Worm (Caenorhabditis elegans) whole organism, late embryonic: Measurements from ENCODE around the gene F10E9.12.

Source experiments
- C08G9.2 ChIP-seq: sonication (generic microtip); optimal IDR thresholded peaks from 2 replicates; lab custom pipeline; 2016; ENCODE audit warnings: mild to moderate bottlenecking, missing genetic modification characterization, moderate library complexity, missing compliant biosample characterization
- C38D4.7 ChIP-seq: fragments of 200-800 bp; sonication (Bioruptor generic); optimal IDR thresholded peaks from 2 replicates; lab custom pipeline; 2018; ENCODE audit warnings: mild to moderate bottlenecking, missing genetic modification characterization, moderate library complexity, missing compliant biosample characterization
- F13H6.1 ChIP-seq: sonication (generic microtip); optimal IDR thresholded peaks from 2 replicates; lab custom pipeline; 2016; ENCODE audit warnings: missing genetic modification characterization, missing compliant biosample characterization
- K09A11.1 ChIP-seq: sonication (generic microtip); optimal IDR thresholded peaks from 2 replicates; lab custom pipeline; 2017; ENCODE audit warnings: antibody characterized with exemption, mild to moderate bottlenecking, missing genetic modification characterization, missing compliant biosample characterization; ENCODE audit not compliant: insufficient read depth
- T23F11.4 ChIP-seq: fragments of 200-800 bp; sonication (Bioruptor generic); optimal IDR thresholded peaks from 2 replicates; lab custom pipeline; 2018; ENCODE audit warnings: mild to moderate bottlenecking, missing genetic modification characterization, missing compliant biosample characterization
- Y22D7AL.16 ChIP-seq: sonication (generic microtip); optimal IDR thresholded peaks from 2 replicates; lab custom pipeline; 2016; ENCODE audit warnings: missing genetic modification characterization, missing compliant biosample characterization
- ceh-14 ChIP-seq: sonication (generic microtip); optimal IDR thresholded peaks from 2 replicates; lab custom pipeline; 2016; ENCODE audit warnings: missing genotype, missing genetic modification characterization, missing compliant biosample characterization
- ceh-24 ChIP-seq: sonication (generic microtip); optimal IDR thresholded peaks from 2 replicates; lab custom pipeline; 2016; ENCODE audit warnings: mild to moderate bottlenecking, missing genetic modification characterization, missing compliant biosample characterization
- ceh-31 ChIP-seq: sonication (generic microtip); optimal IDR thresholded peaks from 2 replicates; lab custom pipeline; 2016; ENCODE audit warnings: missing genetic modification characterization, missing compliant biosample characterization
- ceh-34 ChIP-seq: sonication (generic microtip); optimal IDR thresholded peaks from 2 replicates; lab custom pipeline; 2016; ENCODE audit warnings: mild to moderate bottlenecking, missing genetic modification characterization, missing compliant biosample characterization
- ceh-45 ChIP-seq: fragments of 200-800 bp; sonication (Bioruptor generic); IDR thresholded peaks from 2 replicates; pipeline ENCODE4 v1.3.6; 2022; ENCODE audit warnings: missing genetic modification reagents, missing genetic modification characterization, missing compliant biosample characterization
- ceh-48 ChIP-seq: sonication (generic microtip); optimal IDR thresholded peaks from 2 replicates; lab custom pipeline; 2016; ENCODE audit warnings: missing genetic modification characterization, inconsistent platforms, missing compliant biosample characterization
- che-1 ChIP-seq: sonication (generic microtip); optimal IDR thresholded peaks from 2 replicates; lab custom pipeline; 2016; ENCODE audit warnings: mild to moderate bottlenecking, missing genetic modification characterization, missing compliant biosample characterization
- dmd-4 ChIP-seq: sonication (generic microtip); optimal IDR thresholded peaks from 2 replicates; lab custom pipeline; 2016; ENCODE audit warnings: borderline replicate concordance, missing genetic modification characterization, missing compliant biosample characterization
- elt-2 ChIP-seq: sonication (generic microtip); optimal IDR thresholded peaks from 2 replicates; lab custom pipeline; 2016; ENCODE audit warnings: missing genetic modification reagents, missing genetic modification characterization, missing compliant biosample characterization
- eyg-1 ChIP-seq: sonication (generic microtip); optimal IDR thresholded peaks from 2 replicates; lab custom pipeline; 2016; ENCODE audit warnings: missing genotype, missing genetic modification characterization, missing compliant biosample characterization
- fax-1 ChIP-seq: sonication (generic microtip); optimal IDR thresholded peaks from 2 replicates; lab custom pipeline; 2016; ENCODE audit warnings: missing genotype, missing genetic modification characterization, missing compliant biosample characterization
- fkh-10 ChIP-seq: fragments of 150-350 bp; optimal IDR thresholded peaks from 2 replicates; lab custom pipeline; 2014; ENCODE audit warnings: missing biosample characterization, missing genetic modification reagents, missing genetic modification characterization
- hlh-13 ChIP-seq: fragments of 200-800 bp; sonication (Bioruptor generic); optimal IDR thresholded peaks from 2 replicates; lab custom pipeline; 2018; ENCODE audit warnings: mild to moderate bottlenecking, missing genetic modification characterization, missing compliant biosample characterization
- hlh-30 ChIP-seq: sonication (generic microtip); optimal IDR thresholded peaks from 2 replicates; lab custom pipeline; 2017; ENCODE audit warnings: antibody characterized with exemption, missing genetic modification characterization, missing compliant biosample characterization; ENCODE audit not compliant: insufficient read depth
- hlh-6 ChIP-seq: sonication (generic microtip); optimal IDR thresholded peaks from 2 replicates; lab custom pipeline; 2016; ENCODE audit warnings: missing genotype, missing genetic modification characterization, missing compliant biosample characterization
- hlh-8 ChIP-seq: sonication (generic microtip); optimal IDR thresholded peaks from 2 replicates; lab custom pipeline; 2016; ENCODE audit warnings: missing genotype, missing genetic modification characterization, missing compliant biosample characterization
- lin-11 ChIP-seq: fragments of 200-800 bp; sonication (Bioruptor generic); optimal IDR thresholded peaks from 2 replicates; lab custom pipeline; 2018; ENCODE audit warnings: mild to moderate bottlenecking, missing genetic modification characterization, missing compliant biosample characterization
- madf-2 ChIP-seq: sonication (generic microtip); optimal IDR thresholded peaks from 2 replicates; lab custom pipeline; 2017; ENCODE audit warnings: missing genetic modification characterization, missing compliant biosample characterization
- nfya-1 ChIP-seq: sonication (generic microtip); optimal IDR thresholded peaks from 2 replicates; lab custom pipeline; 2017; ENCODE audit warnings: missing genetic modification characterization, mild to moderate bottlenecking, missing compliant biosample characterization, antibody characterized with exemption, moderate library complexity
- nhr-11 ChIP-seq: fragments of 150-350 bp; optimal IDR thresholded peaks from 2 replicates; lab custom pipeline; 2014; ENCODE audit warnings: missing biosample characterization, missing genetic modification characterization
- npax-4 ChIP-seq: sonication (generic microtip); optimal IDR thresholded peaks from 2 replicates; lab custom pipeline; 2016; ENCODE audit warnings: missing genetic modification characterization, missing compliant biosample characterization
- odd-2 ChIP-seq: sonication (generic microtip); optimal IDR thresholded peaks from 2 replicates; lab custom pipeline; 2017; ENCODE audit warnings: antibody characterized with exemption, mild to moderate bottlenecking, missing genetic modification characterization, missing compliant biosample characterization
- pag-3 ChIP-seq: sonication (generic microtip); optimal IDR thresholded peaks from 2 replicates; lab custom pipeline; 2016; ENCODE audit warnings: missing compliant biosample characterization, missing genetic modification characterization, borderline replicate concordance
- pha-2 ChIP-seq: sonication (generic microtip); optimal IDR thresholded peaks from 2 replicates; lab custom pipeline; 2017; ENCODE audit warnings: mild to moderate bottlenecking, missing genetic modification characterization, missing compliant biosample characterization
- pros-1 ChIP-seq: fragments of 150-350 bp; optimal IDR thresholded peaks from 2 replicates; lab custom pipeline; 2014; ENCODE audit warnings: missing biosample characterization, missing genetic modification reagents, missing genetic modification characterization
- ref-2 ChIP-seq: sonication (generic microtip); optimal IDR thresholded peaks from 2 replicates; lab custom pipeline; 2016; ENCODE audit warnings: missing genetic modification characterization, missing compliant biosample characterization
- rnt-1 ChIP-seq: sonication (generic microtip); optimal IDR thresholded peaks from 2 replicates; lab custom pipeline; 2016; ENCODE audit warnings: missing genetic modification characterization, missing compliant biosample characterization
- sdc-2 ChIP-seq: sonication (generic microtip); optimal IDR thresholded peaks from 2 replicates; lab custom pipeline; 2016; ENCODE audit warnings: missing genotype, missing genetic modification characterization, missing compliant biosample characterization
- sox-2 ChIP-seq: fragments of 200-800 bp; sonication (Bioruptor generic); IDR thresholded peaks from 2 replicates; pipeline ENCODE4 v1.3.6; 2022; ENCODE audit warnings: missing genetic modification reagents, missing genetic modification characterization, missing compliant biosample characterization
- syd-9 ChIP-seq: sonication (generic microtip); optimal IDR thresholded peaks from 2 replicates; lab custom pipeline; 2016; ENCODE audit warnings: mild to moderate bottlenecking, missing genetic modification characterization, moderate library complexity, missing compliant biosample characterization
- ttx-3 ChIP-seq: sonication (generic microtip); optimal IDR thresholded peaks from 2 replicates; lab custom pipeline; 2016; ENCODE audit warnings: missing genetic modification reagents, missing genetic modification characterization, missing compliant biosample characterization
- unc-3 ChIP-seq, 2 experiments: fragments of 200-800 bp in 1 of 2; sonication (Bioruptor generic) in 1 of 2; sonication (generic microtip) in 1 of 2; conservative IDR thresholded peaks in 1 of 2; optimal IDR thresholded peaks in 1 of 2; 2 replicates each; pipeline versions ENCODE4 v1.3.6 to Lab custom; 2016 to 2022; ENCODE audit warnings: missing compliant biosample characterization in 2 of 2, missing genetic modification characterization in 2 of 2, missing genetic modification reagents in 1 of 2
- zip-5 ChIP-seq: sonication (generic microtip); optimal IDR thresholded peaks from 2 replicates; lab custom pipeline; 2016; ENCODE audit warnings: missing genetic modification characterization, missing compliant biosample characterization
- ztf-16 ChIP-seq: sonication (generic microtip); optimal IDR thresholded peaks from 2 replicates; lab custom pipeline; 2017; ENCODE audit warnings: missing genetic modification characterization, missing compliant biosample characterization

Gene F10E9.12

DNA sequence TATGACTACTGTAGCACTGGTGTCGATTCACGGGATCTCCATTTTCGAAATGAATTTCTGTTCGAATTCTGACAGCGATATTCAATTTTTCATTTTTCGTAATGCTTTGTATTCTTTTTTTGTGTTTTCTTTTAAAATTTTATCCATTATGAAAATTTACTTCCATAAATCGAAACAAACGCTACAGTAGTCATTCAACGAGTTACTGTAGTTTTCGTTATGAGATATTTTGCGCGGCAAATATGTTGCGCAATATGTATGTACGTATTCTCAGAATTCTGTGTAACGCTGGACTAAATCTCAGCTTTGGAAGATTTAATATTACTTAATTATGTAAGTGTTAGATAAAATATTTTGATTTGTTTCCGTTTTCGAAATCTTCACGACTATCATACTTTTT is 44.8 kb downstream of the F10E9.12 start:
- TF ChIP-seq eyg-1 (tag; lab: Kevin White, UChicago) (no peak), Y22D7AL.16 (tag; lab: Kevin White, UChicago) (no peak), ceh-14 (tag; lab: Kevin White, UChicago) (no peak), sdc-2 (no peak), sox-2 (GFP tag; lab: Robert Waterston, UW) (no peak), ceh-48 (tag; lab: Kevin White, UChicago) (no peak), pros-1 (tag; lab: Kevin White, UChicago) (no peak), nhr-11 (tag; lab: Kevin White, UChicago) (no peak), fkh-10 (no peak), ref-2 (no peak), nfya-1 (tag; lab: Kevin White, UChicago) (no peak)

DNA sequence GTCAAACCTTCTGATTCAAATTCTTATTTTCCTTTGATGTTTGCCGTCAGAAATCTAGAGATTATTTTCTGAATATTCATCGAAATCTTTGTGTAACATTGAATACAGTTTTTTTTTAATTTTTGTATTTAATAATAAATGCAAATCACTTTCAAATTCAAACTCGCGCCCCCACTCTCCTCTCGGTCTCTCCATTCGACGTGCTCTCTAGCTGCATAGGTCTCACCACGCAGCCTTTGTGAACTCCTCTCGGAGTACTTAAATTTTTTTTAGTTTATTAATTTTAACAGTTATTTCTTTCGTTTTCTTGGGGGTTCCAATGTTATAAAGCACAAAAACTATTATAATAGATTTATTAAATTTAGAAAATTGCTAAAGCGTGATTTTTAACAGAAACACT is 45.8 kb downstream of the F10E9.12 start:
- TF ChIP-seq C08G9.2 (tag; lab: Kevin White, UChicago) (no peak), zip-5 (tag; lab: Kevin White, UChicago) (no peak), ceh-48 (tag; lab: Kevin White, UChicago) (no peak), odd-2 (tag; lab: Kevin White, UChicago) (no peak), fkh-10 (no peak), madf-2 (no peak), eyg-1 (tag; lab: Kevin White, UChicago) (no peak), fax-1 (tag; lab: Kevin White, UChicago) (no peak), lin-11 (no peak), dmd-4 (tag; lab: Kevin White, UChicago) (no peak), che-1 (tag; lab: Kevin White, UChicago) (no peak), T23F11.4 (no peak), npax-4 (tag; lab: Kevin White, UChicago) (no peak), elt-2 (tag; lab: Kevin White, UChicago) (no peak), hlh-8 (tag; lab: Kevin White, UChicago) (no peak)

DNA sequence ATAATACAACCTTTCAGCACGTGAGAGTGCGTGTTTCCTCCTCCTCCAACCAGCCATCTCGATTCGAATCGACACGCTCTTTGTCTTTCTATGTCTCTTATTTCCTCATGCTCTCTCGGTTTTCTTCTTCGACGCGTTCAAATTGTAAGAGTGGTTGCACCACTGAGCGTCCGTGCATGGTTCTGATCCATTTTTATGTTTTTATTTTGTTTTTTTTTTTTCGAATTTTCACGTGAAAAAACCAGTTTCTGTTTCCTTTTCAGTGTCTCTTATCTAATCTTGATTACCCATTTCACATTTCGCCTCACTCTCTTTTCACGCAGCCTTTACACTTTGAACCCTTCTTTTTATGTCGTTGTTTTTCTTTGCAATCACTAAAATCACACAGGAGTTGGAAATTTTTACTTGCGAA is 46.5 kb downstream of the F10E9.12 start:
- TF ChIP-seq nfya-1 (tag; lab: Kevin White, UChicago): peak; percentile 57
- no peak for TF ChIP-seq F13H6.1 (tag; lab: Kevin White, UChicago)
- peak; percentile 20 for TF ChIP-seq hlh-30 (tag; lab: Kevin White, UChicago)
- peak; percentile 1 for TF ChIP-seq ceh-31 (tag; lab: Kevin White, UChicago)
- no peak for TF ChIP-seq unc-3 (GFP tag; conservative IDR thresholded peaks at IDR 0.05; lab: Robert Waterston, UW)
- no peak for TF ChIP-seq unc-3 (tag; optimal IDR thresholded peaks at IDR 0.05; lab: Kevin White, UChicago)

DNA sequence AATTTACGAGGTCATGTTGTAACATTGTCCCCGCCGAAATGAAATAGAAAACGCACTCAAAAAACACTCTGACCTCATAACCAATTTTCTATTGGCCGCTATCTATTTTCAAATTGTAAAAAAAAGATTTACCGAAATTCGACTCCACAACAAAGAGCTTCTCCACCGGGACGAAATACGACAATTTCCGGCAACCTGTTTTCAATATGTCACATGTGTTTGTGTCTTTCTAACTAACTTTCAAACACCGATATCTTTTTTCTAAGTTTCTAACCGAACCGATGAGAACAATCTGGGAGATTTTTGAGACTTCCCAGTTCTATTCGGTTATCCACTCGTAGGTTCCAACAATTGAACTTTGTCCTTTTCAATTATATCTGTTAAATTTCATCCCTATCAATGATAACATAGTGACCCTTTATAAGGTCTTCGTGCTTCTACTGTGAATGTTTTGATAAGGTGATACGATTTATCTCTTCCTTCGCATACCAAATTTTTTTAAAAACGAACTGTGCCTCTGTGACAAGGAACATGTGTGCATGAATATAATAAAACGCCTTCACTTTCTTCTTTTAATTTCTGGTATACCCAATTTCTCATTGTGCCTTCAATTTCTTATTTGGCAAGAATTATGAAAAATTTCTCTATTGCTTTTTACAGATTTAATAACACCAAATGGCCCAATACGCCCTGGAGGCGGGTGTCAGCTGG is 47.4 kb downstream of the F10E9.12 start, which contains the start of gene lmbr-1:
TSS of gene lmbr-1 (plus strand) at position 661 of the 711 bp plus-strand sequence.
- TF ChIP-seq K09A11.1 (tag; lab: Kevin White, UChicago) (no peak), pag-3 (tag; lab: Kevin White, UChicago) (no peak), hlh-6 (no peak), pros-1 (tag; lab: Kevin White, UChicago) (no peak), hlh-13 (no peak), syd-9 (tag; lab: Kevin White, UChicago) (no peak), rnt-1 (tag; lab: Kevin White, UChicago) (no peak), C38D4.7 (GFP tag; lab: Kevin White, UChicago) (no peak), F13H6.1 (tag; lab: Kevin White, UChicago) (no peak), ceh-48 (tag; lab: Kevin White, UChicago) (no peak), nfya-1 (tag; lab: Kevin White, UChicago) (no peak), ztf-16 (no peak), pha-2 (tag; lab: Kevin White, UChicago) (no peak), lin-11 (no peak), ttx-3 (no peak), ref-2 (no peak), ceh-45 (GFP tag; lab: Robert Waterston, UW) (no peak), ceh-34 (no peak), ceh-24 (tag; lab: Kevin White, UChicago) (no peak)
- TF ChIP-seq, all 69 proteins: peak for 0
